Fruit fly (Drosophila melanogaster) S2 (cell line): ENCODE results near the gene apn.

Experiments
- CG8478 ChIP-seq: fragments of >200 bp; optimal IDR thresholded peaks from 2 replicates; lab custom pipeline; 2018
- CTCF ChIP-seq, 2 experiments: fragments of >200 bp; optimal IDR thresholded peaks; 2 replicates each; lab custom pipeline; 2018

DNA sequence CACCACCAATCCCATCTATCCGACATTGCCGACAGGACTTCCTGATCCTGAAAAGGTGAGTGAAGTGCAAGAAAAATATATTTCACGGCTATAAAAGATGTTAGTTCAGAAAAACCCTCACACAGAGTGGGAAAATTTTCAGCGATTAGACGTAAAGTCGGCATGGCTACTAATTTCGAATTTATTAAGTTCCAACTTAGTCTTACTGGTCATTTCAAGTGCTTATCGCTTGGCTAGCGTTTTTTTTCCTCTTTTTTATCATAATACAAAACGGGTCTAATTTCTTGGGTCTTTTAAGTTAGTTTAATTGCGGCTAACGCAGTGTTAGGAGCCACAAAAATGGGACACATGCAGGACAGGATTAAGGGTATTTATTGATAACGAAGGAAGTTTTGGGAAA, 14.5 kb upstream of the apn start, which contains the start of gene CG43208:
- TF ChIP-seq CTCF (optimal IDR thresholded peaks at IDR 0.05; lab: Kevin White, UChicago) (no peak), CG8478 (lab: Kevin White, UChicago) (no peak)
